Fruit fly (Drosophila melanogaster) whole organism, prepupa: Measurements from ENCODE around the gene Strip.

Experiments
- Blimp-1 ChIP-seq: fragments of 200-800 bp; sonication (Bioruptor generic); optimal IDR thresholded peaks from 3 replicates; lab custom pipeline; 2017; ENCODE audit warnings: missing biosample characterization, missing genetic modification characterization, mild to moderate bottlenecking, moderate library complexity, missing genetic modification reagents
- CG10631 ChIP-seq: fragments of 200-800 bp; sonication (Bioruptor generic); optimal IDR thresholded peaks from 2 replicates; lab custom pipeline; 2016; ENCODE audit warnings: missing biosample characterization, missing genetic modification characterization
- CG11294 ChIP-seq: fragments of 200-800 bp; sonication (Bioruptor generic); IDR thresholded peaks from 2 replicates; pipeline ENCODE4 v1.3.6; 2022; ENCODE audit warnings: missing biosample characterization, missing genetic modification characterization
- CG11762 ChIP-seq: fragments of 200-800 bp; sonication (Bioruptor generic); optimal IDR thresholded peaks from 3 replicates; lab custom pipeline; 2016; ENCODE audit warnings: missing biosample characterization, missing genetic modification characterization; ENCODE audit not compliant: insufficient read depth
- CG11902 ChIP-seq: fragments of 200-800 bp; sonication (Bioruptor generic); optimal IDR thresholded peaks from 3 replicates; lab custom pipeline; 2016; ENCODE audit warnings: missing biosample characterization, missing genetic modification characterization
- CG15336 ChIP-seq: fragments of 200-800 bp; sonication (Bioruptor generic); IDR thresholded peaks from 2 replicates; pipeline ENCODE4 v1.3.6; 2022; ENCODE audit warnings: missing biosample characterization, missing genetic modification characterization
- CG1621 ChIP-seq: fragments of 200-800 bp; sonication (Bioruptor generic); optimal IDR thresholded peaks from 3 replicates; lab custom pipeline; 2018; ENCODE audit warnings: missing biosample characterization, mild to moderate bottlenecking, missing genetic modification characterization
- CG16779 ChIP-seq: fragments of 200-800 bp; sonication (Bioruptor generic); optimal IDR thresholded peaks from 3 replicates; lab custom pipeline; 2017; ENCODE audit warnings: missing biosample characterization, mild to moderate bottlenecking, missing genetic modification characterization
- CG31627 ChIP-seq: fragments of 200-800 bp; sonication (Bioruptor generic); optimal IDR thresholded peaks from 3 replicates; lab custom pipeline; 2016; ENCODE audit warnings: missing biosample characterization, missing genetic modification characterization
- CG32006 ChIP-seq: fragments of 200-800 bp; sonication (Bioruptor generic); optimal IDR thresholded peaks from 3 replicates; lab custom pipeline; 2017; ENCODE audit warnings: missing biosample characterization, mild to moderate bottlenecking, missing genetic modification characterization
- CG34406 ChIP-seq: fragments of 200-800 bp; sonication (Bioruptor generic); optimal IDR thresholded peaks from 3 replicates; lab custom pipeline; 2016; ENCODE audit warnings: missing biosample characterization, missing genetic modification characterization
- CG3919 ChIP-seq: fragments of 200-800 bp; sonication (Bioruptor generic); optimal IDR thresholded peaks from 3 replicates; lab custom pipeline; 2016; ENCODE audit warnings: missing biosample characterization, missing genetic modification characterization
- CG4318 ChIP-seq: fragments of 200-800 bp; sonication (Bioruptor generic); optimal IDR thresholded peaks from 3 replicates; lab custom pipeline; 2017; ENCODE audit warnings: missing biosample characterization, mild to moderate bottlenecking, missing genetic modification characterization
- CG6792 ChIP-seq: fragments of 200-800 bp; sonication (Bioruptor generic); optimal IDR thresholded peaks from 3 replicates; lab custom pipeline; 2016; ENCODE audit warnings: missing biosample characterization, missing genetic modification characterization
- CG6808 ChIP-seq: fragments of 200-800 bp; sonication (Bioruptor generic); optimal IDR thresholded peaks from 3 replicates; lab custom pipeline; 2017; ENCODE audit warnings: missing biosample characterization, missing genetic modification characterization, mild to moderate bottlenecking, moderate library complexity, missing genetic modification reagents
- CG6854 ChIP-seq: fragments of 200-800 bp; sonication (Bioruptor generic); optimal IDR thresholded peaks from 2 replicates; lab custom pipeline; 2017; ENCODE audit warnings: missing biosample characterization, mild to moderate bottlenecking, missing genetic modification characterization
- CG7368 ChIP-seq: fragments of 200-800 bp; sonication (Bioruptor generic); optimal IDR thresholded peaks from 3 replicates; lab custom pipeline; 2016; ENCODE audit warnings: missing biosample characterization, missing genetic modification characterization
- CG8119 ChIP-seq: fragments of 200-800 bp; sonication (Bioruptor generic); IDR thresholded peaks from 3 replicates; pipeline ENCODE4 v1.3.6; 2022; ENCODE audit warnings: missing biosample characterization, missing genetic modification characterization
- CG8319 ChIP-seq: fragments of 200-800 bp; sonication (Bioruptor generic); optimal IDR thresholded peaks from 3 replicates; lab custom pipeline; 2016; ENCODE audit warnings: missing biosample characterization, missing genetic modification characterization
- CG8632 ChIP-seq: fragments of 200-800 bp; sonication (Bioruptor generic); optimal IDR thresholded peaks from 3 replicates; lab custom pipeline; 2016; ENCODE audit warnings: missing biosample characterization, missing genetic modification characterization
- CG9139 ChIP-seq: fragments of 200-800 bp; sonication (Bioruptor generic); optimal IDR thresholded peaks from 3 replicates; lab custom pipeline; 2017; ENCODE audit warnings: missing biosample characterization, mild to moderate bottlenecking, missing genetic modification characterization
- Eip93F ChIP-seq: fragments of 200-800 bp; sonication (Bioruptor generic); optimal IDR thresholded peaks from 2 replicates; lab custom pipeline; 2016; ENCODE audit warnings: missing biosample characterization, mild to moderate bottlenecking, missing genetic modification characterization
- Ets96B ChIP-seq: fragments of 200-800 bp; optimal IDR thresholded peaks from 2 replicates; lab custom pipeline; 2019; ENCODE audit warnings: missing biosample characterization, mild to moderate bottlenecking, missing genetic modification characterization, moderate library complexity
- Hr38 ChIP-seq: sonication (Bioruptor generic); optimal IDR thresholded peaks from 2 replicates; lab custom pipeline; 2016; ENCODE audit warnings: missing biosample characterization, missing genetic modification characterization
- Hr39 ChIP-seq: fragments of 200-800 bp; sonication (Bioruptor generic); optimal IDR thresholded peaks from 2 replicates; lab custom pipeline; 2016; ENCODE audit warnings: missing biosample characterization, missing genetic modification characterization
- Hr4 ChIP-seq: fragments of 200-800 bp; sonication (Bioruptor generic); optimal IDR thresholded peaks from 3 replicates; lab custom pipeline; 2016; ENCODE audit warnings: missing biosample characterization, missing genetic modification characterization
- Met ChIP-seq: fragments of 200-800 bp; sonication (Bioruptor generic); optimal IDR thresholded peaks from 3 replicates; lab custom pipeline; 2016; ENCODE audit warnings: missing biosample characterization, missing genetic modification characterization
- OdsH ChIP-seq: fragments of 200-800 bp; sonication (Bioruptor generic); optimal IDR thresholded peaks from 3 replicates; lab custom pipeline; 2016; ENCODE audit warnings: missing biosample characterization, missing genetic modification characterization
- Sox14 ChIP-seq: fragments of 200-800 bp; sonication (Bioruptor generic); optimal IDR thresholded peaks from 3 replicates; lab custom pipeline; 2016; ENCODE audit warnings: missing biosample characterization, missing genetic modification characterization
- Sox15 ChIP-seq: fragments of 200-800 bp; sonication (Bioruptor generic); optimal IDR thresholded peaks from 3 replicates; lab custom pipeline; 2016; ENCODE audit warnings: missing biosample characterization, missing genetic modification characterization
- achi ChIP-seq: fragments of 200-800 bp; sonication (Bioruptor generic); optimal IDR thresholded peaks from 3 replicates; lab custom pipeline; 2016; ENCODE audit warnings: missing biosample characterization, missing genetic modification characterization
- dac ChIP-seq: fragments of 200-800 bp; sonication (Bioruptor generic); optimal IDR thresholded peaks from 2 replicates; lab custom pipeline; 2017; ENCODE audit warnings: missing biosample characterization, mild to moderate bottlenecking, missing genetic modification characterization
- dsx ChIP-seq: fragments of 200-800 bp; optimal IDR thresholded peaks from 3 replicates; lab custom pipeline; 2019; ENCODE audit warnings: missing biosample characterization, mild to moderate bottlenecking, missing genetic modification characterization, moderate library complexity; ENCODE audit not compliant: poor library complexity, severe bottlenecking
- eg ChIP-seq: fragments of 200-800 bp; sonication (Bioruptor generic); IDR thresholded peaks from 3 replicates; pipeline ENCODE4 v1.3.6; 2022; ENCODE audit warnings: missing biosample characterization, missing genetic modification characterization
- esn ChIP-seq: fragments of 200-800 bp; sonication (Bioruptor generic); optimal IDR thresholded peaks from 2 replicates; lab custom pipeline; 2016; ENCODE audit warnings: missing biosample characterization, mild to moderate bottlenecking, missing genetic modification characterization, moderate library complexity
- fd59A ChIP-seq: fragments of 200-800 bp; sonication (Bioruptor generic); optimal IDR thresholded peaks from 2 replicates; lab custom pipeline; 2017; ENCODE audit warnings: missing biosample characterization, mild to moderate bottlenecking, missing genetic modification characterization, missing genetic modification reagents
- fd85E ChIP-seq: fragments of 200-800 bp; sonication (Bioruptor generic); optimal IDR thresholded peaks from 3 replicates; lab custom pipeline; 2016; ENCODE audit warnings: missing biosample characterization, missing genetic modification characterization
- fkh ChIP-seq: fragments of 200-800 bp; sonication (Bioruptor generic); optimal IDR thresholded peaks from 3 replicates; lab custom pipeline; 2017; ENCODE audit warnings: missing biosample characterization, mild to moderate bottlenecking, missing genetic modification characterization, moderate library complexity
- lz ChIP-seq: fragments of 200-800 bp; sonication (Bioruptor generic); optimal IDR thresholded peaks from 3 replicates; lab custom pipeline; 2016; ENCODE audit warnings: missing biosample characterization, missing genetic modification characterization
- net ChIP-seq: fragments of 200-800 bp; sonication (Bioruptor generic); optimal IDR thresholded peaks from 3 replicates; lab custom pipeline; 2016; ENCODE audit warnings: missing biosample characterization, missing genetic modification characterization
- pdm3 ChIP-seq: fragments of 200-800 bp; sonication (Bioruptor generic); optimal IDR thresholded peaks from 3 replicates; lab custom pipeline; 2016; ENCODE audit warnings: missing biosample characterization, missing genetic modification characterization
- spab ChIP-seq: fragments of 200-800 bp; sonication (Bioruptor generic); optimal IDR thresholded peaks from 2 replicates; lab custom pipeline; 2017; ENCODE audit warnings: missing biosample characterization, mild to moderate bottlenecking, missing genetic modification characterization, missing genetic modification reagents
- ss ChIP-seq, 2 experiments: fragments of 200-800 bp; sonication (Bioruptor generic); optimal IDR thresholded peaks; 2 replicates in 1 of 2; 3 replicates in 1 of 2; lab custom pipeline; 2017 to 2018; ENCODE audit warnings: mild to moderate bottlenecking in 2 of 2, missing biosample characterization in 2 of 2, missing genetic modification characterization in 2 of 2, moderate library complexity in 1 of 2
- svp ChIP-seq: fragments of 200-800 bp; sonication (Bioruptor generic); peaks from one replicate; lab custom pipeline; 2016; ENCODE audit warnings: missing biosample characterization, missing genetic modification characterization
- topi ChIP-seq: fragments of 200-800 bp; sonication (Bioruptor generic); optimal IDR thresholded peaks from 3 replicates; lab custom pipeline; 2016; ENCODE audit warnings: missing biosample characterization, missing genetic modification characterization
- vri ChIP-seq: fragments of 200-800 bp; sonication (Bioruptor generic); optimal IDR thresholded peaks from 3 replicates; lab custom pipeline; 2016; ENCODE audit warnings: missing biosample characterization, mild to moderate bottlenecking, missing genetic modification characterization

The Strip gene

DNA sequence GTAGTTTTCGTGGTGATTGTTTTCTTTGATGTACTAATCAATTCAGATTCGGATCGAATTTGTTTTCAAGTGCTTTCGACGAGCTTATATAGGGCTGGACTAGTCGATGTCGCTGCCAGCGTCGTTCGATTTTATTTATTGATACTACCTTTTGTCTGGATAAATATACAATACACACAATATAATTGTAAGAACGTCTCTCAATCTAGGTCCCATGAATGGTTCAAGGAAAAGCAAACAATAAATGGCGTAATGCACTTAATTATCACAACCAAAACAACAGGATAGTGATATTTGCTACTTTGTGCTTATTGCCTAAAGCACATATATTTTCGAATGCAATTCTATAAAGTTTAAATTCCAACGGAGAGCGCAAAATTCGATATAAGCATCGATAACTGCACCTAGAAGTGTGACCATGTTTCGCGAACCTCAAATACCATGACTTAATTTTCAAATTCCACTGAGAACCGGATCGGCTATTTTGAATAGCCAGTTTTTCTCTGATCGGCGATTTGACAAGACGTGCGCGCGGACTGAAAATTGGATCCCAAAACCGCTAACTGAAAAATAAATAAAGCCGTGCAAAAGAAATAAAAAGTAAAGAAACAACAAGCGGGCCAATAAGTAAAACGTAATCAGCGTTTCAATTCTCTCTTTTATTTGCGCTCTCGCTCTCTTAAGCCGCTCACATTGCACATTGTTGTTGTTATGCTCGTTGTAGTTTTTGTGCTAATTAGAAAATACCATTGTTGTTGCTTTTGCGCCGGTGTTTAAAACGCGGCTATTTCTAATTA is 7.9 kb upstream of the Strip start, which contains the start of the genes Drsl6 and kst (continued):
- no peak for TF ChIP-seq CG34406 (GFP tag; lab: Kevin White, UChicago)
- no peak for TF ChIP-seq lz (GFP tag; lab: Kevin White, UChicago)
- no peak for TF ChIP-seq Sox15 (GFP tag; lab: Kevin White, UChicago)
- TF ChIP-seq CG32006 (GFP tag; lab: Kevin White, UChicago), result no peak
- no peak for TF ChIP-seq net (GFP tag; lab: Kevin White, UChicago)
- no peak for TF ChIP-seq fd85E (GFP tag; lab: Kevin White, UChicago)
- no peak for TF ChIP-seq CG11762 (GFP tag; lab: Kevin White, UChicago)
- TF ChIP-seq Sox14 (GFP tag; lab: Kevin White, UChicago), result peak; percentile 14
- no peak for TF ChIP-seq Blimp-1 (GFP tag; lab: Kevin White, UChicago)
- no peak for TF ChIP-seq CG10631 (GFP tag; lab: Kevin White, UChicago)
- no peak for TF ChIP-seq CG7368 (GFP tag; lab: Kevin White, UChicago)
- TF ChIP-seq achi, result no peak
- no peak for TF ChIP-seq pdm3 (GFP tag; lab: Kevin White, UChicago)
- TF ChIP-seq Met (GFP tag; lab: Kevin White, UChicago), result no peak
- TF ChIP-seq eg (GFP tag; lab: Robert Waterston, UW), result peak; percentile 85
- peak; percentile 62 for TF ChIP-seq vri
- no peak for TF ChIP-seq CG4318 (GFP tag; lab: Kevin White, UChicago)
- TF ChIP-seq CG9139 (GFP tag; lab: Kevin White, UChicago), result peak; percentile 11
- TF ChIP-seq fkh, result peak; percentile 92
- TF ChIP-seq Hr39, result no peak
- TF ChIP-seq spab (GFP tag; lab: Kevin White, UChicago), result no peak
- TF ChIP-seq OdsH (GFP tag; lab: Kevin White, UChicago), result no peak
- peak; percentile 35 for TF ChIP-seq esn (GFP tag; lab: Kevin White, UChicago)
- TF ChIP-seq CG6854 (GFP tag; lab: Kevin White, UChicago), result no peak
- no peak for TF ChIP-seq CG11902 (GFP tag; lab: Kevin White, UChicago)
- no peak for TF ChIP-seq Eip93F (GFP tag; lab: Kevin White, UChicago)
- peak; percentile 54 for TF ChIP-seq ss (GFP tag; optimal IDR thresholded peaks at IDR 0.05; lab: Kevin White, UChicago)
- TF ChIP-seq CG15336 (GFP tag; lab: Robert Waterston, UW), result peak; percentile 50
- TF ChIP-seq Hr4 (GFP tag; lab: Kevin White, UChicago), result no peak
- TF ChIP-seq svp (GFP tag; lab: Kevin White, UChicago), result no peak
- no peak for TF ChIP-seq CG31627 (GFP tag; lab: Kevin White, UChicago)
- TF ChIP-seq topi, result peak; percentile 8
- peak; percentile 44; the same call in 2 of the 3 replicates for TF ChIP-seq CG8119 (GFP tag; lab: Robert Waterston, UW)
- TF ChIP-seq CG16779 (tag; lab: Kevin White, UChicago), result no peak
- TF ChIP-seq CG6808 (GFP tag; lab: Kevin White, UChicago), result peak; percentile 28
- peak; percentile 75 for TF ChIP-seq CG1621
- TF ChIP-seq CG8632 (GFP tag; lab: Kevin White, UChicago), result no peak
- TF ChIP-seq Hr38, result no peak
- no peak for TF ChIP-seq Ets96B (tag; lab: Kevin White, UChicago)
- no peak for TF ChIP-seq fd59A (GFP tag; lab: Kevin White, UChicago)

- no peak for TF ChIP-seq pdm3 (GFP tag; lab: Kevin White, UChicago)
- TF ChIP-seq eg (GFP tag; lab: Robert Waterston, UW), result no peak
- TF ChIP-seq CG3919 (GFP tag; lab: Kevin White, UChicago), result no peak
- no peak for TF ChIP-seq dsx (GFP tag; lab: Kevin White, UChicago)
- no peak for TF ChIP-seq CG16779 (tag; lab: Kevin White, UChicago)
- no peak for TF ChIP-seq topi
- TF ChIP-seq Sox15 (GFP tag; lab: Kevin White, UChicago), result no peak
- no peak for TF ChIP-seq CG8319 (GFP tag; lab: Kevin White, UChicago)
- no peak for TF ChIP-seq dac (GFP tag; lab: Kevin White, UChicago)
- TF ChIP-seq net (GFP tag; lab: Kevin White, UChicago), result no peak
- no peak for TF ChIP-seq CG6792 (GFP tag; lab: Kevin White, UChicago)
- no peak for TF ChIP-seq spab (GFP tag; lab: Kevin White, UChicago)
- TF ChIP-seq CG11294 (GFP tag; lab: Robert Waterston, UW), result no peak
These were observed 7.0 kb upstream of the Strip start, which contains the start of gene Drsl1 for dm6 chr3L:3335688-3336087. TSS of gene Drsl1 (minus strand) at chr3L:3335788.
